Worm (Caenorhabditis elegans): ENCODE data around the gene F59B2.12.
A peak's percentile ranks its signal among the peaks of the same experiment; 100 is the strongest.

The F59B2.12 gene

DNA sequence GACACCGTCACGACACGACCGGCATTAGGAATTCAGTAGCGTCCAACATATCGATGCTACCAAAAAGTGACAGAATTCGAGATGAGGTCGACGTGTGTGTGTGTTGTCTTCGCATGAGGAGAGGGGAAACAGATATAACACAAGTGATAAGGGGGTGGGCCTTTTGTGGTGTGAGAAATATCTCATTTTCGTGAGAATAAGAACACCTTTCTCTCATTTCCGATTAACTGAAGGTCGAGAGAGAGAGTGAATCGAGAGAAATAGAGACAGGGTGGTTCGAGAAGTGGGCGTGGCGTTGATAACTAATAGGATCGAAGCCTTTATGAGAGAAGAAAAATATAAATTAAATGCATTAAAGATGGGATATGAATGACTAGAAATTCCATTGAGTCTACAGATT is 34.3 kb upstream of the F59B2.12 start:
- TF ChIP-seq dsc-1 (tag; optimal IDR thresholded peaks at IDR 0.05) (peak; percentile 34), sptf-1 (tag; optimal IDR thresholded peaks at IDR 0.05) (no peak), unc-86 (tag; optimal IDR thresholded peaks at IDR 0.05) (peak; percentile 52), lin-14 (GFP tag; optimal IDR thresholded peaks at IDR 0.05) (peak; percentile 59), blmp-1 (tag; optimal IDR thresholded peaks at IDR 0.05) (peak; percentile 83), mdl-1 (tag; optimal IDR thresholded peaks at IDR 0.05) (no peak), elt-3 (tag; optimal IDR thresholded peaks at IDR 0.05) (peak in 3 of 6 experiments; percentile 38 to 69 (median 51)), hlh-17 (GFP tag; optimal IDR thresholded peaks at IDR 0.05; ENCODE audit: borderline replicate concordance) (no peak), nhr-71 (tag; optimal IDR thresholded peaks at IDR 0.05) (peak; percentile 29), nhr-20 (tag; optimal IDR thresholded peaks at IDR 0.05) (no peak), snu-23 (GFP tag; optimal IDR thresholded peaks at IDR 0.05) (peak; percentile 33), xbp-1 (tag; optimal IDR thresholded peaks at IDR 0.05) (no peak), C04F5.9 (tag; optimal IDR thresholded peaks at IDR 0.05) (no peak)

- TF ChIP-seq lin-35 (GFP tag; optimal IDR thresholded peaks at IDR 0.05) (peak; percentile 15 to 68), skn-1 (tag; optimal IDR thresholded peaks at IDR 0.05) (peak; percentile 23), lin-15B (tag; optimal IDR thresholded peaks at IDR 0.05) (no peak), lin-14 (GFP tag; optimal IDR thresholded peaks at IDR 0.05) (peak; percentile 58), elt-2 (tag; optimal IDR thresholded peaks at IDR 0.05) (no peak), jun-1 (tag; optimal IDR thresholded peaks at IDR 0.05) (peak; percentile 5), efl-1 (optimal IDR thresholded peaks at IDR 0.05) (no peak), efl-1 (GFP tag; optimal IDR thresholded peaks at IDR 0.05 in 1 of 2) (peak in 1 of 2 experiments; percentile 91), C04F5.9 (tag; optimal IDR thresholded peaks at IDR 0.05) (no peak), dpl-1 (GFP tag; optimal IDR thresholded peaks at IDR 0.05) (peak in 1 of 3 experiments; percentile 20), lir-3 (tag; optimal IDR thresholded peaks at IDR 0.05; ENCODE audit: poor library complexity) (peak; percentile 40), nhr-19 (GFP tag; conservative IDR thresholded peaks at IDR 0.05) (peak; percentile 36; the same call in 1 of the 2 replicates), sox-4 (tag; optimal IDR thresholded peaks at IDR 0.05) (no peak), nhr-85 (tag) (peak; percentile 69), tbx-2 (tag; optimal IDR thresholded peaks at IDR 0.05) (peak; percentile 18), blmp-1 (tag; optimal IDR thresholded peaks at IDR 0.05) (peak; percentile 97), mdl-1 (tag; optimal IDR thresholded peaks at IDR 0.05) (peak in 1 of 2 experiments; percentile 87), unc-130 (tag; optimal IDR thresholded peaks at IDR 0.05) (no peak), ceh-82 (tag; optimal IDR thresholded peaks at IDR 0.05) (no peak), unc-98 (GFP tag; IDR thresholded peaks at IDR 0.05) (no peak), mep-1 (tag; optimal IDR thresholded peaks at IDR 0.05) (peak; percentile 25), elt-3 (tag; optimal IDR thresholded peaks at IDR 0.05) (peak; percentile 16 to 87 (median 75)), pag-3 (tag; optimal IDR thresholded peaks at IDR 0.05; ENCODE audit: borderline replicate concordance, insufficient read depth) (no peak), dsc-1 (tag; optimal IDR thresholded peaks at IDR 0.05) (no peak), lsy-2 (tag; optimal IDR thresholded peaks at IDR 0.05) (peak in 1 of 2 experiments; percentile 46), nhr-20 (tag; optimal IDR thresholded peaks at IDR 0.05) (peak; percentile 67), xbp-1 (tag; optimal IDR thresholded peaks at IDR 0.05) (no peak), snu-23 (GFP tag; optimal IDR thresholded peaks at IDR 0.05) (peak; percentile 35), C16A3.4 (tag; optimal IDR thresholded peaks at IDR 0.05) (peak; percentile 1), C34B4.2 (tag; optimal IDR thresholded peaks at IDR 0.05) (no peak), nhr-71 (tag; optimal IDR thresholded peaks at IDR 0.05) (peak; percentile 50), ztf-4 (tag; optimal IDR thresholded peaks at IDR 0.05) (no peak)
These were observed 33.6 kb upstream of the F59B2.12 start for ce11 chrIII:8983811-8984210.

- TF ChIP-seq elt-2 (tag; optimal IDR thresholded peaks at IDR 0.05) (peak; percentile 7), blmp-1 (tag; optimal IDR thresholded peaks at IDR 0.05) (peak; percentile 51), ceh-63 (GFP tag; optimal IDR thresholded peaks at IDR 0.05) (no peak)
These were observed 33.0 kb upstream of the F59B2.12 start for ce11 chrIII:8984412-8984811.

DNA sequence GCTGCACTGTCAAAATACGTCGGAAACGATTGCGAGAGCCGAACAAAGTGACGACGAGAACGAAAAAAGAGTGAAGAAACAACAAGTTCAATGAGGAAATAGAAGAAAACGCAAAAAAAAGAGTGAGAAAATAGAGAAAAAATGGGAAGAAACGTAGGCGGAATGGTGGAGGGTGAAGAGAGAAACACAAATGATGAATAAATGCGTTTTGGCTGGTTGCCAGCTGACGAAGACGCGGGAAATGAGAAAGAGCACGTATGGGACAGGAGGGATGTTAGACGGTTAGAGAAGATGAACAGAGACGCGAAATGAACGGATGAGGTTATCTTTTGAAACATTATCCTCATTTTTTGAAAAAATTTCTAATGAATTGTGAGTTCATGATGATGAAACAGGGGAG is 32.4 kb upstream of the F59B2.12 start:
- TF ChIP-seq hlh-17 (GFP tag; optimal IDR thresholded peaks at IDR 0.05; ENCODE audit: borderline replicate concordance) (no peak), lir-3 (tag; optimal IDR thresholded peaks at IDR 0.05; ENCODE audit: poor library complexity) (no peak), xbp-1 (tag; optimal IDR thresholded peaks at IDR 0.05) (peak; percentile 41), unc-130 (tag; optimal IDR thresholded peaks at IDR 0.05) (no peak), ceh-90 (tag; optimal IDR thresholded peaks at IDR 0.05) (no peak), nhr-19 (GFP tag; conservative IDR thresholded peaks at IDR 0.05) (peak; percentile 54), lin-35 (GFP tag; optimal IDR thresholded peaks at IDR 0.05) (peak; percentile 54 to 67), tbx-2 (tag; optimal IDR thresholded peaks at IDR 0.05) (peak; percentile 71), nhr-90 (tag; optimal IDR thresholded peaks at IDR 0.05; ENCODE audit: poor library complexity) (peak; percentile 23), fos-1 (tag; optimal IDR thresholded peaks at IDR 0.05) (no peak), unc-30 (tag; optimal IDR thresholded peaks at IDR 0.05) (no peak), hpl-2 (GFP tag; optimal IDR thresholded peaks at IDR 0.05) (no peak), mep-1 (tag; optimal IDR thresholded peaks at IDR 0.05) (peak; percentile 78), ama-1 (optimal IDR thresholded peaks at IDR 0.05) (no peak), ztf-4 (tag; optimal IDR thresholded peaks at IDR 0.05) (peak; percentile 37), pag-3 (tag; optimal IDR thresholded peaks at IDR 0.05; ENCODE audit: borderline replicate concordance, insufficient read depth) (no peak), zip-4 (GFP tag; optimal IDR thresholded peaks at IDR 0.05) (no peak), tlp-1 (tag; optimal IDR thresholded peaks at IDR 0.05) (no peak), mef-2 (tag; optimal IDR thresholded peaks at IDR 0.05) (peak; percentile 36)
